Fruit fly (Drosophila melanogaster): ENCODE measurements around the gene CG13045.

The CG13045 gene

DNA sequence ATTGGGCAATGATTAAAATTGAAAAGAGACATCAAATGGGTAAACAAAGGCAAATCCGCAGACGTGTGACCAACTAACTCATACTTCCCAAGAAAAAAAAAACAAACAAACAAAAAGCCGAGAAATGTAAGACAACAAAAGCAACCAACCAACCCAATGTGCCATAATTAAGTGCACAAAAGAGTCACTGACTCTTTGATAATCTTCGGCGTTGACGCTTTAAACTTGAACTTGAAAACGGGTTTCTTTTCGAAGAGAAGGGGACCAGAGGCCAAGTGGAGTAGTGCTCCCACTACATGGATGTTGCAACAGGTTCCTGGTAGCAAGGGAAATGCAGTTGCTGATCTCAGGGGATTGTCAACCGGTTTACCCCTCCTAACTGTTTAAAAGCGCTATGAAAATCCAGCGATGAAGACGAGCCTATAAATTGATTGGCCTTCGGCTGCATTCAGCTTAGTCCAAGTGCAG lies 10.7 kb downstream of the CG13045 start, which contains the start of gene CG13064:
TSS of gene CG13064 (plus strand) at position 418 of the 468 bp plus-strand sequence.
- no peak for TF ChIP-seq trh (GFP tag; optimal IDR thresholded peaks at IDR 0.05)
- peak; percentile 8 for TF ChIP-seq nom (GFP tag; optimal IDR thresholded peaks at IDR 0.05)
- TF ChIP-seq CG12942 (GFP tag; optimal IDR thresholded peaks at IDR 0.05), result no peak
- TF ChIP-seq bcd (GFP tag; optimal IDR thresholded peaks at IDR 0.05), result no peak
- TF ChIP-seq Awh (GFP tag; IDR thresholded peaks at IDR 0.05), result peak; percentile 19; the same call in 1 of the 2 replicates
- no peak for TF ChIP-seq CG30020 (tag; optimal IDR thresholded peaks at IDR 0.05)
- TF ChIP-seq CG12769 (tag; optimal IDR thresholded peaks at IDR 0.05), result peak; percentile 50
- no peak for TF ChIP-seq knrl (GFP tag; IDR thresholded peaks at IDR 0.05; ENCODE audit: partially characterized antibody)
- no peak for TF ChIP-seq CG4820 (GFP tag; optimal IDR thresholded peaks at IDR 0.05)
- TF ChIP-seq abd-A (tag; optimal IDR thresholded peaks at IDR 0.05), result peak; percentile 75
- no peak for TF ChIP-seq unpg (GFP tag; optimal IDR thresholded peaks at IDR 0.05)
- TF ChIP-seq slp2 (GFP tag; optimal IDR thresholded peaks at IDR 0.05), result no peak
- TF ChIP-seq CG10321 (GFP tag; IDR thresholded peaks at IDR 0.05), result no peak
- TF ChIP-seq en (GFP tag; optimal IDR thresholded peaks at IDR 0.05), result no peak
- TF ChIP-seq CG10274 (GFP tag; optimal IDR thresholded peaks at IDR 0.05), result no peak
- peak; percentile 56 for TF ChIP-seq oc (tag; optimal IDR thresholded peaks at IDR 0.05)
- TF ChIP-seq ewg (GFP tag; optimal IDR thresholded peaks at IDR 0.05), result no peak
- TF ChIP-seq Hr78 (GFP tag; optimal IDR thresholded peaks at IDR 0.05), result peak in 1 of 2 experiments; percentile 87
- TF ChIP-seq klu (GFP tag; IDR thresholded peaks at IDR 0.05), result no peak
- TF ChIP-seq D (optimal IDR thresholded peaks at IDR 0.05), result no peak
- no peak for TF ChIP-seq D (GFP tag; optimal IDR thresholded peaks at IDR 0.05)
- 0 out of 4 replicates have a peak, but pooled peaks have one; percentile 65 for TF ChIP-seq chinmo (GFP tag; IDR thresholded peaks at IDR 0.05; ENCODE audit: partially characterized antibody)
- TF ChIP-seq CG15073 (GFP tag; optimal IDR thresholded peaks at IDR 0.05), result no peak
- TF ChIP-seq CG15269 (tag; optimal IDR thresholded peaks at IDR 0.05), result peak; percentile 27
- no peak for TF ChIP-seq org-1 (GFP tag; optimal IDR thresholded peaks at IDR 0.05)

dm6 chr3L:16279171-16279570 lies 11.6 kb downstream of the CG13045 start, which contains the start of gene CG13050:
TSS of gene CG13050 (minus strand) at chr3L:16279271.
- no peak for TF ChIP-seq fd102C (GFP tag; optimal IDR thresholded peaks at IDR 0.05)
- TF ChIP-seq CG1792 (GFP tag; optimal IDR thresholded peaks at IDR 0.05), result no peak
- no peak for TF ChIP-seq Dp (GFP tag; optimal IDR thresholded peaks at IDR 0.05)
- no peak for TF ChIP-seq crp (GFP tag; optimal IDR thresholded peaks at IDR 0.05)
- TF ChIP-seq CG2678 (tag; optimal IDR thresholded peaks at IDR 0.05), result no peak

- no peak for TF ChIP-seq CG7745 (tag; optimal IDR thresholded peaks at IDR 0.05)
- TF ChIP-seq Ptx1 (GFP tag; IDR thresholded peaks at IDR 0.05), result no peak
- no peak for TF ChIP-seq pros (GFP tag; optimal IDR thresholded peaks at IDR 0.05)
- TF ChIP-seq peb (GFP tag; IDR thresholded peaks at IDR 0.05), result no peak
- no peak for TF ChIP-seq CG34376 (GFP tag; optimal IDR thresholded peaks at IDR 0.05)
- TF ChIP-seq Usf (GFP tag; optimal IDR thresholded peaks at IDR 0.05), result no peak
- TF ChIP-seq Dref (GFP tag; IDR thresholded peaks at IDR 0.05), result no peak
- TF ChIP-seq CG3065 (GFP tag; optimal IDR thresholded peaks at IDR 0.05), result no peak
- no peak for TF ChIP-seq bcd (GFP tag; optimal IDR thresholded peaks at IDR 0.05)
- no peak for TF ChIP-seq CG15601 (tag; optimal IDR thresholded peaks at IDR 0.05)
- TF ChIP-seq Antp (GFP tag; optimal IDR thresholded peaks at IDR 0.05), result no peak
These were observed 13.6 kb downstream of the CG13045 start, which contains the start of gene CG13065 for dm6 chr3L:16277135-16277534. TSS of gene CG13065 (plus strand) at chr3L:16277435.

Measured in whole organism, embryonic.